Fruit fly (Drosophila melanogaster) Kc167 (cell line): ENCODE measurements around the gene CG44090.

Experiments
- Myc ChIP-seq: fragments of >200 bp; optimal IDR thresholded peaks from 2 replicates; lab custom pipeline; 2017; ENCODE audit warnings: missing external identifiers
- h ChIP-seq: fragments of >200 bp; optimal IDR thresholded peaks from 3 replicates; lab custom pipeline; 2018; ENCODE audit warnings: missing external identifiers

The CG44090 gene

dm6 chr3R:17385329-17386019, 48.8 kb downstream of the CG44090 start:
- TF ChIP-seq h (lab: Kevin White, UChicago) (no peak), Myc (lab: Kevin White, UChicago) (no peak)
